Fruit fly (Drosophila melanogaster): ENCODE measurements around the gene CG16762.

CG16762 gene

DNA sequence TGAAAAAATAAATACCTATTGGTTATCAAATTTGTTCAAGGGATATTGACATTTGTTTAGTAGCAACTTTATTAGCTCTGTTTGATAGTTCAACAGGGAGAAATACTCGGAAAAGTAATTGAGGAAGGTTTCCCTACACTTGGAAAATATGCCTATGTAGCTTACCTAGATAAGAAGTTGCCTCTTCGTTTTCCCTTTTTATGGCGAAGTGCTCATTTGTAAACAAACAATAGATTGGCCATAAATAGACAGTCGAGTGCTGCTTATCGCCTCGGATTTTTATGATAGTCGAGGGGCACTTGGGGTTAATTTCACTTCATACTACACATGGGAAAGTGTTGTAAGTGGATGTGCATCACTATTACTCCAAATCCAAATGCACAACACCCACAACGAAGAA lies 6.9 kb downstream of the CG16762 start (continued):
- TF ChIP-seq fd102C (GFP tag; optimal IDR thresholded peaks at IDR 0.05) (peak; percentile 69), sob (GFP tag; IDR thresholded peaks at IDR 0.05) (no peak), CG1602 (GFP tag; optimal IDR thresholded peaks at IDR 0.05) (no peak), CG33213 (GFP tag; optimal IDR thresholded peaks at IDR 0.05) (no peak), Lpt (GFP tag; optimal IDR thresholded peaks at IDR 0.05) (no peak), CG2712 (tag; optimal IDR thresholded peaks at IDR 0.05) (peak; percentile 20), nau (GFP tag; optimal IDR thresholded peaks at IDR 0.05) (no peak), CG2129 (GFP tag; IDR thresholded peaks at IDR 0.05; ENCODE audit: partially characterized antibody) (no peak), dan (GFP tag; IDR thresholded peaks at IDR 0.05) (no peak), trh (GFP tag; optimal IDR thresholded peaks at IDR 0.05) (no peak), Stat92E (GFP tag; optimal IDR thresholded peaks at IDR 0.05) (peak in 1 of 3 experiments; percentile 63), Gug (GFP tag; IDR thresholded peaks at IDR 0.05) (no peak), ttk (GFP tag; IDR thresholded peaks at IDR 0.05) (no peak), HmgD (GFP tag; optimal IDR thresholded peaks at IDR 0.05) (no peak), unpg (GFP tag; optimal IDR thresholded peaks at IDR 0.05) (no peak), tna (GFP tag; IDR thresholded peaks at IDR 0.05; ENCODE audit: partially characterized antibody) (no peak), vfl (GFP tag; optimal IDR thresholded peaks at IDR 0.05) (no peak), CoRest (tag; optimal IDR thresholded peaks at IDR 0.05) (no peak), CG7786 (GFP tag; optimal IDR thresholded peaks at IDR 0.05) (no peak), NC2β (GFP tag; optimal IDR thresholded peaks at IDR 0.05) (no peak), CG1233 (GFP tag; optimal IDR thresholded peaks at IDR 0.05) (peak; percentile 17), ems (GFP tag; optimal IDR thresholded peaks at IDR 0.05) (no peak), sd (tag; optimal IDR thresholded peaks at IDR 0.05) (no peak), CG11504 (tag; optimal IDR thresholded peaks at IDR 0.05) (no peak), hb (GFP tag; IDR thresholded peaks at IDR 0.05; ENCODE audit: partially characterized antibody) (no peak), CG3163 (GFP tag; optimal IDR thresholded peaks at IDR 0.05) (no peak), cg (GFP tag; optimal IDR thresholded peaks at IDR 0.05) (peak; percentile 2), CG34422 (GFP tag; IDR thresholded peaks at IDR 0.05) (no peak), zen2 (GFP tag; IDR thresholded peaks at IDR 0.05; ENCODE audit: partially characterized antibody) (no peak), onecut (GFP tag; IDR thresholded peaks at IDR 0.05) (no peak), CG7745 (tag; optimal IDR thresholded peaks at IDR 0.05) (peak; percentile 27), slou (GFP tag; optimal IDR thresholded peaks at IDR 0.05) (no peak), salm (tag; optimal IDR thresholded peaks at IDR 0.05) (peak; percentile 6), fd64A (GFP tag; optimal IDR thresholded peaks at IDR 0.05) (peak; percentile 57), crol (GFP tag; IDR thresholded peaks at IDR 0.05) (no peak), CG2116 (GFP tag; optimal IDR thresholded peaks at IDR 0.05) (no peak), wor (GFP tag; IDR thresholded peaks at IDR 0.05) (no peak), kah (GFP tag; optimal IDR thresholded peaks at IDR 0.05) (no peak), H2.0 (GFP tag; IDR thresholded peaks at IDR 0.05) (no peak), D19B (GFP tag; optimal IDR thresholded peaks at IDR 0.05) (no peak), jumu (GFP tag; optimal IDR thresholded peaks at IDR 0.05) (no peak), cas (GFP tag; IDR thresholded peaks at IDR 0.05) (no peak), CG9876 (GFP tag; optimal IDR thresholded peaks at IDR 0.05) (no peak), en (GFP tag; optimal IDR thresholded peaks at IDR 0.05) (peak; percentile 21), CG10209 (GFP tag; optimal IDR thresholded peaks at IDR 0.05) (peak; percentile 6), ash1 (GFP tag; optimal IDR thresholded peaks at IDR 0.05) (no peak), tll (GFP tag; optimal IDR thresholded peaks at IDR 0.05) (no peak), maf-S (GFP tag; optimal IDR thresholded peaks at IDR 0.05) (no peak), CG2678 (tag; optimal IDR thresholded peaks at IDR 0.05) (peak; percentile 17), so (GFP tag; IDR thresholded peaks at IDR 0.05) (no peak), toy (GFP tag; IDR thresholded peaks at IDR 0.05) (no peak), D19A (tag; optimal IDR thresholded peaks at IDR 0.05) (no peak)
